Fruit fly (Drosophila melanogaster): Measurements from ENCODE around the gene fd96Ca.
A peak's percentile ranks its signal among the peaks of the same experiment; 100 is the strongest.

DNA sequence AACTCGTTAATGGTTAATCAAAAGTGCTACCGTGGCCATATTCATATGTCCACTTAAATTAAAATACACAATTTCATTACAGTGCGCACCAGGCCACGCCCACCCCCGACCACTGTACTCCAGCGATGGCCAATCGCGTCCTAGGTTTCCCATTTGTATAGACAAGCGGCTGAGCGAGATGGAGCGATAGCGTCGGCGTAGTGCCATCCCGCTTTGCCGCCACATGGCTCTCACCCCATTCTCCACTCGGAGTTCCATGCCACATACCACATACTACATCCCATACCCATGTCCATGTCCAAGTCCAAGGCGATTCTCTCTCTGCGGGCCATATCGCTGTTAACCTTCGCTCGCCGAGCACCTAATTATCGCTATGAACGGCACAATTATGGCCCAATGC, 2.0 kb upstream of the fd96Ca start:
- no peak for TF ChIP-seq CG8478 (optimal IDR thresholded peaks at IDR 0.05)
- peak in 1 of 2 experiments; percentile 30 for TF ChIP-seq CTCF (optimal IDR thresholded peaks at IDR 0.05)
